Fruit fly (Drosophila melanogaster): ENCODE measurements around the gene Pdcd4.

DNA sequence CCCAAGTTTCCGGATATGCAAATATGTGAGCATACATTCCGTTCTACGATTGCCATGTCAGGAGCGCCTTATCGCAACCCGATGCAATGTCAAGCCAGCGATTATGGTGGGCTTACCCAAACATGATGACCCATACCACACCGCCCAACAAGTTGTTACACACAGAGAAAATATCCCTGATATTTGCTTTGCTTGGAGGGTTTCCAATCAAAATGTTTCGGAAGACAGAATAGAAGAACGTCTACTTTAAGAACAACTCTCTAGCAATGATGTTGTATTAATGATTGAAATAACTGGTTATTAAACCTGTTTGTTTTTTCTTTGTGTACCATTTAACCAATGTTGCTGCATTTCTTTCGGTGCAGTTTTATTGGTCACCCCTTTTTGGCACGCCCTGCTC, 45.5 kb upstream of the Pdcd4 start:
- no peak for TF ChIP-seq CTCF (optimal IDR thresholded peaks at IDR 0.05)
- TF ChIP-seq CG8478 (optimal IDR thresholded peaks at IDR 0.05) = no peak

Data from S2 (cell line).